Worm (Caenorhabditis elegans) whole organism, mixed stage, embryonic: ENCODE measurements around the gene plc-4.

Experiments
- cnd-1 ChIP-seq: fragments of 200-800 bp; sonication (Bioruptor generic); optimal IDR thresholded peaks from 2 replicates; lab custom pipeline; 2018; ENCODE audit warnings: mild to moderate bottlenecking, missing genetic modification characterization, missing compliant biosample characterization
- drap-1 ChIP-seq: fragments of 200-800 bp; sonication (Bioruptor generic); optimal IDR thresholded peaks from 3 replicates; lab custom pipeline; 2018; ENCODE audit warnings: mild to moderate bottlenecking, missing genetic modification characterization, missing compliant biosample characterization
- flh-1 ChIP-seq: fragments of 200-800 bp; sonication (Bioruptor generic); optimal IDR thresholded peaks from 2 replicates; lab custom pipeline; 2018; ENCODE audit warnings: mild to moderate bottlenecking, missing genetic modification characterization, moderate library complexity, missing compliant biosample characterization
- lin-13 ChIP-seq: fragments of 150-350 bp; optimal IDR thresholded peaks from 2 replicates; lab custom pipeline; 2014; ENCODE audit warnings: missing biosample characterization, missing genetic modification characterization
- mab-5 ChIP-seq: fragments of 150-350 bp; optimal IDR thresholded peaks from 2 replicates; lab custom pipeline; 2014; ENCODE audit warnings: missing biosample characterization, missing genetic modification characterization
- mep-1 ChIP-seq: fragments of 150-350 bp; optimal IDR thresholded peaks from 2 replicates; lab custom pipeline; 2017; ENCODE audit warnings: missing biosample characterization, missing genetic modification reagents, missing genetic modification characterization, inconsistent platforms
- nhr-237 ChIP-seq: fragments of 150-350 bp; optimal IDR thresholded peaks from 2 replicates; lab custom pipeline; 2014; ENCODE audit warnings: missing biosample characterization, missing genetic modification characterization
- unc-120 ChIP-seq: sonication (generic microtip); optimal IDR thresholded peaks from 2 replicates; lab custom pipeline; 2017; ENCODE audit warnings: missing genetic modification characterization, missing compliant biosample characterization; ENCODE audit not compliant: poor library complexity, severe bottlenecking
- zip-8 ChIP-seq: fragments of 150-350 bp; optimal IDR thresholded peaks from 2 replicates; lab custom pipeline; 2014; ENCODE audit warnings: missing biosample characterization, missing genetic modification characterization

The plc-4 gene

DNA sequence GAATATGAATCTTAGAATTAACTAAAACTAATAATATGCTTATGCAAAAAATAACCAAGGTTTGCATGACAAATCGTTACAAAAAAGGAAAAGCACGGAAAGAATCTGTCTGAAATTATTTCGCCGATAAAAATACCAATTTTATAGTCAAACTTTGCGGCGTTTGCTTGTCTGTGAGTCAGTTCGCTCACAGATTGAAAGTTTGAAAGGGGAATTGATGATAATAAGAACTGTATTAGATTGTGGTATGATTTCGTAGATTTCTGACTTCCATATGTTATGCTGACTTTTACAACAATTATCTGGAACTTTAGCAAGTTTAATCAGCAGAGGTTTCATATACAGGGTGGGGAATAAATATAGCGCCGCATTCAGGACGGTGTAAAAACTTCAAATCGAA is 52.2 kb downstream of the plc-4 start, which contains the start of gene F13B6.2:
F13B6.2 (minus strand) TSS at position 101 of the 400 bp plus-strand sequence.
- TF ChIP-seq zip-8 (tag; lab: Kevin White, UChicago) (no peak), unc-120 (tag; lab: Kevin White, UChicago) (no peak), mab-5 (tag; lab: Kevin White, UChicago) (no peak), flh-1 (no peak), nhr-237 (tag; lab: Kevin White, UChicago) (no peak), lin-13 (tag; lab: Kevin White, UChicago) (no peak), drap-1 (no peak), mep-1 (no peak), cnd-1 (tag; lab: Kevin White, UChicago) (no peak)
